Fruit fly (Drosophila melanogaster): Measurements from ENCODE around the gene CG4362.
A peak's percentile ranks its signal among the peaks of the same experiment; 100 is the strongest.

The CG4362 gene

DNA sequence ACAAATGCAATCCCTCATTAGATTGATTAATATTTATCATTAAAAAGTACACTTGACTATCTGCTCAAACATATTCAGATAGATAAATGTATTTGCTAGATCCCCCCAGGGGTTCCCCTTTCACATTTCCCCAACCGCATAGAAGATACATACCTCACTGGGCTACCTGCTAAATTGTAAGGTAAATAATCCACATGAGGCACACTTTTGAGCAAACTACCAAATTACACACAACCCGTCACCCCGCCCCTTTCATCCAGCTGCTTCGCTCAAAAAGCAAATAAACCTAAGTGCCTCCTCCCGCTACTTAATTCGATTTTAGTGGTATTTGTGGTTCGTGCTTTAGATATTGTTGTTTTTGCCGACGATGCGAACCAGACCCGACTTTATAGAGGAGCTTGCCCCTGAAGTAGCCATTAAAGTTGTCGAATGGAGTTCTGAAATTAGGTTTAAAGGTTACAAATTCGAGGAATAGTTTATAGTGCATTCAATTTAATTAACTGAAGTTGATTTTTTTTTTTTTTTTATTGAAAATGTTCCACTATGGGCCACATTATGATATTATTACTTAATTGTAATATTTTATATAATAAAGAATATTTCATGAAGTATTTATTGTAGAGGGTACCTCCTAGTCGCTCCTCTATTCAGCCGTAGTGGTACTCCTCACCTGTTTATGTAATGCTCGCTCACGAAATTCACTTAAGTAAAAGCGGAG is 44.3 kb downstream of the CG4362 start (continued):
- TF ChIP-seq CrebB (tag; optimal IDR thresholded peaks at IDR 0.05) = no peak
- no peak for TF ChIP-seq CG1602 (GFP tag; optimal IDR thresholded peaks at IDR 0.05)
- no peak for TF ChIP-seq Camta (GFP tag; optimal IDR thresholded peaks at IDR 0.05)
- no peak for TF ChIP-seq exex (tag; optimal IDR thresholded peaks at IDR 0.05)
- TF ChIP-seq CG17912 (GFP tag; optimal IDR thresholded peaks at IDR 0.05) = no peak
- TF ChIP-seq gcm2 (GFP tag; optimal IDR thresholded peaks at IDR 0.05) = no peak
- no peak for TF ChIP-seq CG7372 (GFP tag; IDR thresholded peaks at IDR 0.05)
- TF ChIP-seq hkb (optimal IDR thresholded peaks at IDR 0.05) = no peak
- 0 out of 2 replicates have a peak, but pooled peaks have one; percentile 34 for TF ChIP-seq hkb (GFP tag; IDR thresholded peaks at IDR 0.05)
- TF ChIP-seq CG1529 (GFP tag; optimal IDR thresholded peaks at IDR 0.05) = no peak
- TF ChIP-seq slbo (GFP tag; IDR thresholded peaks at IDR 0.05) = peak; percentile 12; the same call in 1 of the 2 replicates
- no peak for TF ChIP-seq CG6854 (GFP tag; optimal IDR thresholded peaks at IDR 0.05)
- no peak for TF ChIP-seq CG15514 (GFP tag; optimal IDR thresholded peaks at IDR 0.05)
- no peak for TF ChIP-seq stc (GFP tag; IDR thresholded peaks at IDR 0.05)
- TF ChIP-seq CG5180 (GFP tag; optimal IDR thresholded peaks at IDR 0.05) = peak; percentile 31
- TF ChIP-seq CG31224 (GFP tag; IDR thresholded peaks at IDR 0.05) = 0 out of 2 replicates have a peak, but pooled peaks have one; percentile 11
- no peak for TF ChIP-seq nerfin-1 (tag; optimal IDR thresholded peaks at IDR 0.05)
- TF ChIP-seq fd96Cb (tag; optimal IDR thresholded peaks at IDR 0.05) = peak; percentile 20
- no peak for TF ChIP-seq pita (GFP tag; optimal IDR thresholded peaks at IDR 0.05)
- no peak for TF ChIP-seq chn (GFP tag; optimal IDR thresholded peaks at IDR 0.05)
- no peak for TF ChIP-seq CkIIα-i1 (GFP tag; IDR thresholded peaks at IDR 0.05)
- TF ChIP-seq ham (GFP tag; IDR thresholded peaks at IDR 0.05) = no peak
- no peak for TF ChIP-seq CG8478 (optimal IDR thresholded peaks at IDR 0.05)
- peak; percentile 22 for TF ChIP-seq Kr (GFP tag; optimal IDR thresholded peaks at IDR 0.05)
- peak; percentile 4 for TF ChIP-seq CG17829 (tag; optimal IDR thresholded peaks at IDR 0.05)
- TF ChIP-seq Jarid2 (GFP tag; optimal IDR thresholded peaks at IDR 0.05) = no peak
- TF ChIP-seq Sox100B (GFP tag; optimal IDR thresholded peaks at IDR 0.05) = no peak
- peak; percentile 19 for TF ChIP-seq CG6813 (GFP tag; optimal IDR thresholded peaks at IDR 0.05)
- no peak for TF ChIP-seq sisA (GFP tag; IDR thresholded peaks at IDR 0.05)
- no peak for TF ChIP-seq Elba2 (GFP tag; optimal IDR thresholded peaks at IDR 0.05)
- no peak for TF ChIP-seq HLH4C (GFP tag; IDR thresholded peaks at IDR 0.05; ENCODE audit: partially characterized antibody)
- no peak for TF ChIP-seq CG16863 (GFP tag; optimal IDR thresholded peaks at IDR 0.05)
- TF ChIP-seq CG12219 (GFP tag; optimal IDR thresholded peaks at IDR 0.05) = no peak
- no peak for TF ChIP-seq seq (GFP tag; IDR thresholded peaks at IDR 0.05)
- TF ChIP-seq Fer2 (tag; optimal IDR thresholded peaks at IDR 0.05) = no peak
- no peak for TF ChIP-seq CG32772 (GFP tag; IDR thresholded peaks at IDR 0.05)
- peak; percentile 37 for TF ChIP-seq CG15696 (tag; optimal IDR thresholded peaks at IDR 0.05)
- no peak for TF ChIP-seq CG9437 (GFP tag; optimal IDR thresholded peaks at IDR 0.05)
- peak; percentile 51 for TF ChIP-seq ATbp (GFP tag; optimal IDR thresholded peaks at IDR 0.05)
- TF ChIP-seq Abd-B (GFP tag; optimal IDR thresholded peaks at IDR 0.05) = peak; percentile 38
- TF ChIP-seq C15 (GFP tag; IDR thresholded peaks at IDR 0.05) = no peak
- 0 out of 2 replicates have a peak, but pooled peaks have one; percentile 22 for TF ChIP-seq rib (GFP tag; IDR thresholded peaks at IDR 0.05)
- TF ChIP-seq CG1603 (tag; optimal IDR thresholded peaks at IDR 0.05) = peak; percentile 46
- no peak for TF ChIP-seq Opbp (GFP tag; IDR thresholded peaks at IDR 0.05; ENCODE audit: partially characterized antibody)
- no peak for TF ChIP-seq salm (tag; optimal IDR thresholded peaks at IDR 0.05)
- no peak for TF ChIP-seq Myb (GFP tag; optimal IDR thresholded peaks at IDR 0.05)
- no peak for TF ChIP-seq psq (GFP tag; optimal IDR thresholded peaks at IDR 0.05)
- peak; percentile 23 for TF ChIP-seq grau (tag; optimal IDR thresholded peaks at IDR 0.05)
- TF ChIP-seq Antp (GFP tag; optimal IDR thresholded peaks at IDR 0.05) = no peak
- no peak for TF ChIP-seq mld (GFP tag; IDR thresholded peaks at IDR 0.05; ENCODE audit: partially characterized antibody)
